Worm (Caenorhabditis elegans) whole organism, L4 larva: ENCODE results near the gene srh-15.

ENCODE experiments used
- F10B5.3 ChIP-seq: sonication (generic microtip); optimal IDR thresholded peaks from 2 replicates; lab custom pipeline; 2016; ENCODE audit warnings: mild to moderate bottlenecking, missing genetic modification characterization, missing compliant biosample characterization
- F37D6.2 ChIP-seq: sonication (generic microtip); optimal IDR thresholded peaks from 2 replicates; lab custom pipeline; 2016; ENCODE audit warnings: mild to moderate bottlenecking, missing genetic modification characterization, missing compliant biosample characterization
- T20F7.1 ChIP-seq: fragments of 200-800 bp; sonication (Bioruptor generic); optimal IDR thresholded peaks from 2 replicates; lab custom pipeline; 2018; ENCODE audit warnings: mild to moderate bottlenecking, missing genetic modification characterization, missing compliant biosample characterization
- T26A8.4 ChIP-seq: fragments of 200-800 bp; sonication (Bioruptor generic); IDR thresholded peaks from 2 replicates; pipeline ENCODE4 v1.3.6; 2022; ENCODE audit warnings: missing genetic modification characterization, missing compliant biosample characterization
- aha-1 ChIP-seq: fragments of 150-350 bp; peaks from one replicate; lab custom pipeline; 2014; ENCODE audit warnings: missing biosample characterization, missing genetic modification characterization
- ceh-62 ChIP-seq: sonication (generic microtip); optimal IDR thresholded peaks from 2 replicates; lab custom pipeline; 2017; ENCODE audit warnings: missing biosample characterization, missing genetic modification characterization
- ceh-82 ChIP-seq: sonication (generic microtip); optimal IDR thresholded peaks from 2 replicates; lab custom pipeline; 2017; ENCODE audit warnings: missing biosample characterization, missing genetic modification characterization
- ctbp-1 ChIP-seq: fragments of 200-800 bp; sonication (Bioruptor generic); IDR thresholded peaks from 2 replicates; pipeline ENCODE4 v1.3.6; 2022; ENCODE audit warnings: missing genetic modification reagents, missing genetic modification characterization, missing compliant biosample characterization
- dmd-6 ChIP-seq: fragments of 200-800 bp; sonication (Bioruptor generic); IDR thresholded peaks from 2 replicates; pipeline ENCODE4 v1.3.6; 2022; ENCODE audit warnings: missing genetic modification reagents, missing genetic modification characterization, missing compliant biosample characterization
- dmd-8 ChIP-seq: fragments of 200-800 bp; sonication (Bioruptor generic); IDR thresholded peaks from 2 replicates; pipeline ENCODE4 v1.3.6; 2022; ENCODE audit warnings: missing genetic modification characterization, missing compliant biosample characterization
- duxl-1 ChIP-seq: sonication (generic microtip); optimal IDR thresholded peaks from 2 replicates; lab custom pipeline; 2016; ENCODE audit warnings: mild to moderate bottlenecking, missing genetic modification characterization, moderate library complexity, missing compliant biosample characterization; ENCODE audit not compliant: poor library complexity
- egl-27 ChIP-seq: sonication (generic microtip); optimal IDR thresholded peaks from 3 replicates; lab custom pipeline; 2017; ENCODE audit warnings: missing biosample characterization, missing genetic modification reagents, missing genetic modification characterization
- fkh-10 ChIP-seq: fragments of 150-350 bp; optimal IDR thresholded peaks from 2 replicates; lab custom pipeline; 2014; ENCODE audit warnings: missing biosample characterization, missing genetic modification reagents, missing genetic modification characterization
- hif-1 ChIP-seq, 2 experiments: sonication (generic microtip); optimal IDR thresholded peaks; 2 replicates each; lab custom pipeline; 2016 to 2017; ENCODE audit warnings: missing compliant biosample characterization in 2 of 2, missing genetic modification characterization in 2 of 2, missing genetic modification reagents in 2 of 2, missing genotype in 2 of 2, mild to moderate bottlenecking in 1 of 2
- hlh-11 ChIP-seq: fragments of 200-800 bp; sonication (Bioruptor generic); optimal IDR thresholded peaks from 2 replicates; lab custom pipeline; 2018; ENCODE audit warnings: mild to moderate bottlenecking, missing genetic modification characterization, missing compliant biosample characterization
- hlh-30 ChIP-seq: sonication (generic microtip); optimal IDR thresholded peaks from 2 replicates; lab custom pipeline; 2017; ENCODE audit warnings: antibody characterized with exemption, mild to moderate bottlenecking, missing genetic modification characterization, missing compliant biosample characterization; ENCODE audit not compliant: insufficient read depth
- jun-1 ChIP-seq: fragments of 150-350 bp; optimal IDR thresholded peaks from 2 replicates; lab custom pipeline; 2014; ENCODE audit warnings: missing biosample characterization, missing genetic modification reagents, missing genetic modification characterization
- lim-7 ChIP-seq: fragments of 200-800 bp; sonication (Bioruptor generic); IDR thresholded peaks from 2 replicates; pipeline ENCODE4 v1.3.6; 2022; ENCODE audit warnings: missing genetic modification characterization, missing compliant biosample characterization
- lin-13 ChIP-seq: fragments of 150-350 bp; optimal IDR thresholded peaks from 2 replicates; lab custom pipeline; 2014; ENCODE audit warnings: missing biosample characterization, missing genetic modification reagents, missing genetic modification characterization
- lin-15B ChIP-seq: fragments of 150-350 bp; sonication (generic microtip); optimal IDR thresholded peaks from 3 replicates; lab custom pipeline; 2014; ENCODE audit warnings: missing biosample characterization, missing genetic modification characterization
- lin-29 ChIP-seq: fragments of 200-800 bp; sonication (Bioruptor generic); IDR thresholded peaks from 2 replicates; pipeline ENCODE4 v1.3.6; 2022; ENCODE audit warnings: missing genetic modification reagents, missing genetic modification characterization, missing compliant biosample characterization
- lin-39 ChIP-seq: fragments of 150-350 bp; optimal IDR thresholded peaks from 2 replicates; lab custom pipeline; 2014; ENCODE audit warnings: missing biosample characterization, missing genetic modification reagents, missing genetic modification characterization
- lsy-2 ChIP-seq, 2 experiments: fragments of 150-350 bp in 1 of 2; sonication (generic microtip) in 1 of 2; optimal IDR thresholded peaks; 2 replicates each; lab custom pipeline; 2014 to 2017; ENCODE audit warnings: missing biosample characterization in 2 of 2, missing genetic modification characterization in 2 of 2
- madf-5 ChIP-seq, 2 experiments: fragments of 200-800 bp; sonication (Bioruptor generic); IDR thresholded peaks; 2 replicates each; pipeline ENCODE4 v1.3.6; 2022; ENCODE audit warnings: missing compliant biosample characterization in 2 of 2, missing genetic modification characterization in 2 of 2
- madf-9 ChIP-seq: fragments of 200-800 bp; sonication (Bioruptor generic); conservative IDR thresholded peaks from 2 replicates; pipeline ENCODE4 v1.3.6; 2022; ENCODE audit warnings: missing genetic modification reagents, missing genetic modification characterization, missing compliant biosample characterization
- mdl-1 ChIP-seq, 2 experiments: fragments of 150-350 bp in 1 of 2; sonication (generic microtip) in 1 of 2; optimal IDR thresholded peaks; 2 replicates each; lab custom pipeline; 2014 to 2017; ENCODE audit warnings: missing biosample characterization in 2 of 2, missing genetic modification characterization in 2 of 2
- mes-2 ChIP-seq: sonication (generic microtip); optimal IDR thresholded peaks from 2 replicates; lab custom pipeline; 2016; ENCODE audit warnings: missing genotype, mild to moderate bottlenecking, missing genetic modification characterization, missing compliant biosample characterization; ENCODE audit not compliant: poor library complexity, severe bottlenecking
- nhr-237 ChIP-seq: sonication (generic microtip); optimal IDR thresholded peaks from 2 replicates; lab custom pipeline; 2017; ENCODE audit warnings: missing biosample characterization, missing genetic modification characterization
- nhr-28 ChIP-seq: fragments of 150-350 bp; optimal IDR thresholded peaks from 2 replicates; lab custom pipeline; 2014; ENCODE audit warnings: missing biosample characterization, missing genetic modification characterization
- nhr-48 ChIP-seq: sonication (generic microtip); optimal IDR thresholded peaks from 2 replicates; lab custom pipeline; 2016; ENCODE audit warnings: mild to moderate bottlenecking, missing genetic modification characterization, missing compliant biosample characterization
- nhr-6 ChIP-seq: fragments of 150-350 bp; optimal IDR thresholded peaks from 2 replicates; lab custom pipeline; 2014; ENCODE audit warnings: missing biosample characterization, missing genetic modification characterization
- rbr-2 ChIP-seq: sonication (generic microtip); optimal IDR thresholded peaks from 2 replicates; lab custom pipeline; 2016; ENCODE audit warnings: missing genotype, missing genetic modification characterization, missing compliant biosample characterization
- sdz-12 ChIP-seq: fragments of 200-800 bp; sonication (Bioruptor generic); optimal IDR thresholded peaks from 2 replicates; lab custom pipeline; 2018; ENCODE audit warnings: mild to moderate bottlenecking, missing genetic modification characterization, missing compliant biosample characterization
- set-16 ChIP-seq: fragments of 200-800 bp; sonication (Bioruptor generic); IDR thresholded peaks from 2 replicates; pipeline ENCODE4 v1.3.6; 2022; ENCODE audit warnings: missing genetic modification reagents, missing genetic modification characterization, missing compliant biosample characterization
- snpc-4 ChIP-seq: fragments of 150-350 bp; optimal IDR thresholded peaks from 2 replicates; lab custom pipeline; 2014; ENCODE audit warnings: missing biosample characterization, missing genetic modification characterization
- tra-1 ChIP-seq: fragments of 200-800 bp; sonication (Bioruptor generic); IDR thresholded peaks from 2 replicates; pipeline ENCODE4 v1.3.6; 2022; ENCODE audit warnings: missing genetic modification reagents, missing genetic modification characterization, missing compliant biosample characterization
- unc-39 ChIP-seq: sonication (generic microtip); optimal IDR thresholded peaks from 2 replicates; lab custom pipeline; 2017; ENCODE audit warnings: missing biosample characterization, missing genetic modification characterization
- unc-62 ChIP-seq, 3 experiments: fragments of 150-350 bp in 1 of 3; sonication (generic microtip); optimal IDR thresholded peaks in 2 of 3; peaks in 1 of 3; 1 replicate in 1 of 3; 2 replicates in 2 of 3; lab custom pipeline; 2014 to 2017; ENCODE audit warnings: missing biosample characterization in 3 of 3, missing genetic modification characterization in 3 of 3, missing genetic modification reagents in 3 of 3, missing genotype in 1 of 3
- zip-11 ChIP-seq: fragments of 200-800 bp; sonication (Bioruptor generic); IDR thresholded peaks from 2 replicates; pipeline ENCODE4 v1.3.6; 2022; ENCODE audit warnings: missing genetic modification characterization, missing compliant biosample characterization
- zip-2 ChIP-seq: fragments of 150-350 bp; optimal IDR thresholded peaks from 2 replicates; lab custom pipeline; 2014; ENCODE audit warnings: missing biosample characterization, missing genetic modification characterization
- ztf-11 ChIP-seq: fragments of 150-350 bp; optimal IDR thresholded peaks from 2 replicates; lab custom pipeline; 2014; ENCODE audit warnings: missing biosample characterization, missing genetic modification characterization
- ztf-7 ChIP-seq: fragments of 150-350 bp; optimal IDR thresholded peaks from 2 replicates; lab custom pipeline; 2014; ENCODE audit warnings: missing biosample characterization, missing genetic modification characterization

Gene srh-15

ce11 chrV:13313045-13313623 lies 7.6 kb upstream of the srh-15 start, which contains the start of gene C50B6.3 (continued):
- TF ChIP-seq hif-1 (tag; optimal IDR thresholded peaks at IDR 0.05; lab: Kevin White, UChicago) (peak in 1 of 2 experiments; percentile 83), nhr-237 (tag; lab: Kevin White, UChicago) (no peak), lin-15B (tag; lab: Kevin White, UChicago) (peak; percentile 56), duxl-1 (tag; lab: Kevin White, UChicago) (peak; percentile 83), fkh-10 (no peak), nhr-6 (peak; percentile 97), lin-39 (tag; lab: Kevin White, UChicago) (peak; percentile 10), lin-13 (no peak), madf-9 (GFP tag; lab: Robert Waterston, UW) (no peak), mdl-1 (tag; optimal IDR thresholded peaks at IDR 0.05; lab: Kevin White, UChicago) (no peak), sdz-12 (GFP tag; lab: Kevin White, UChicago) (no peak), dmd-6 (GFP tag; lab: Robert Waterston, UW) (peak; percentile 62), lsy-2 (tag; optimal IDR thresholded peaks at IDR 0.05; lab: Kevin White, UChicago) (peak in 1 of 2 experiments; percentile 93), lim-7 (GFP tag; lab: Robert Waterston, UW) (no peak), tra-1 (GFP tag; lab: Robert Waterston, UW) (no peak), nhr-48 (tag; lab: Kevin White, UChicago) (peak; percentile 26), jun-1 (no peak), ctbp-1 (GFP tag; lab: Robert Waterston, UW) (no peak), nhr-28 (tag; lab: Kevin White, UChicago) (peak; percentile 20), zip-2 (peak; percentile 1), T26A8.4 (GFP tag; lab: Robert Waterston, UW) (0 out of 2 replicates have a peak, but pooled peaks have one; percentile 44), ztf-7 (tag; lab: Kevin White, UChicago) (no peak), rbr-2 (tag; lab: Kevin White, UChicago) (peak; percentile 66), snpc-4 (no peak), hlh-30 (peak; percentile 65), ztf-11 (tag; lab: Kevin White, UChicago) (no peak), unc-62 (GFP tag; optimal IDR thresholded peaks at IDR 0.05 in 1 of 2; lab: Kevin White, UChicago) (peak in 1 of 2 experiments; percentile 90), unc-62 (tag; optimal IDR thresholded peaks at IDR 0.05; lab: Kevin White, UChicago) (no peak), T20F7.1 (GFP tag; lab: Kevin White, UChicago) (peak; percentile 99), aha-1 (tag; lab: Kevin White, UChicago) (peak; percentile 73), ceh-82 (no peak), egl-27 (no peak), mes-2 (tag; lab: Kevin White, UChicago) (peak; percentile 99), hlh-11 (tag; lab: Kevin White, UChicago) (peak; percentile 41), ceh-62 (tag; lab: Kevin White, UChicago) (no peak), unc-39 (tag; lab: Kevin White, UChicago) (no peak), F37D6.2 (peak; percentile 18), lin-29 (GFP tag; lab: Robert Waterston, UW) (no peak), zip-11 (GFP tag; lab: Robert Waterston, UW) (no peak), F10B5.3 (tag; lab: Kevin White, UChicago) (no peak)

- TF ChIP-seq madf-5 (GFP tag; IDR thresholded peaks at IDR 0.05; lab: Robert Waterston, UW) (0 out of 4 replicates have a peak, but pooled peaks of 1 of the 2 experiments have one; percentile 7), set-16 (GFP tag; lab: Robert Waterston, UW) (peak; percentile 98), dmd-8 (GFP tag; lab: Robert Waterston, UW) (0 out of 2 replicates have a peak, but pooled peaks have one; percentile 10)
Observed at ce11 chrV:13317247-13317646, 3.5 kb upstream of the srh-15 start.
